Worm (Caenorhabditis elegans) whole organism, late embryonic: ENCODE results near the gene bath-26.

Source experiments
- C08G9.2 ChIP-seq: sonication (generic microtip); optimal IDR thresholded peaks from 2 replicates; lab custom pipeline; 2016; ENCODE audit warnings: mild to moderate bottlenecking, missing genetic modification characterization, moderate library complexity, missing compliant biosample characterization
- fkh-10 ChIP-seq: fragments of 150-350 bp; optimal IDR thresholded peaks from 2 replicates; lab custom pipeline; 2014; ENCODE audit warnings: missing biosample characterization, missing genetic modification reagents, missing genetic modification characterization
- nfya-1 ChIP-seq: sonication (generic microtip); optimal IDR thresholded peaks from 2 replicates; lab custom pipeline; 2017; ENCODE audit warnings: missing genetic modification characterization, mild to moderate bottlenecking, missing compliant biosample characterization, antibody characterized with exemption, moderate library complexity
- tbx-2 ChIP-seq: sonication (generic microtip); optimal IDR thresholded peaks from 2 replicates; lab custom pipeline; 2016; ENCODE audit warnings: missing genetic modification characterization, missing compliant biosample characterization
- unc-86 ChIP-seq: sonication (generic microtip); optimal IDR thresholded peaks from 2 replicates; lab custom pipeline; 2016; ENCODE audit warnings: missing genetic modification characterization, missing compliant biosample characterization

- TF ChIP-seq C08G9.2 (tag; lab: Kevin White, UChicago) (no peak), fkh-10 (GFP tag; lab: Kevin White, UChicago) (no peak), unc-86 (tag; lab: Kevin White, UChicago) (no peak), tbx-2 (tag; lab: Kevin White, UChicago) (no peak), nfya-1 (tag; lab: Kevin White, UChicago) (no peak)
Observed at ce11 chrII:1576030-1576429, 24.5 kb downstream of the bath-26 start, which contains the start of gene K05F6.10.
